Fruit fly (Drosophila melanogaster) whole organism, embryonic: Measurements from ENCODE around the gene dpr20.

ENCODE experiments used
- Ada2b ChIP-seq: fragments of 200-800 bp; sonication (Bioruptor generic); IDR thresholded peaks from 2 replicates; pipeline ENCODE4 v1.3.6; 2022; ENCODE audit warnings: missing biosample characterization, missing genetic modification characterization
- BtbVII ChIP-seq: fragments of 200-800 bp; sonication (Bioruptor generic); optimal IDR thresholded peaks from 3 replicates; lab custom pipeline; 2017; ENCODE audit warnings: missing biosample characterization, mild to moderate bottlenecking, missing genetic modification characterization
- CG10267 ChIP-seq: fragments of 200-800 bp; sonication (Bioruptor generic); optimal IDR thresholded peaks from 2 replicates; lab custom pipeline; 2018; ENCODE audit warnings: missing biosample characterization, mild to moderate bottlenecking, missing genetic modification characterization, moderate library complexity
- CG11247 ChIP-seq: fragments of 200-800 bp; sonication (Bioruptor generic); IDR thresholded peaks from 2 replicates; pipeline ENCODE4 v1.3.6; 2022; ENCODE audit warnings: missing biosample characterization, missing genetic modification characterization
- CG11695 ChIP-seq: fragments of 200-800 bp; sonication (Bioruptor generic); IDR thresholded peaks from 3 replicates; pipeline ENCODE4 v1.3.6; 2022; ENCODE audit warnings: missing biosample characterization, missing genetic modification characterization
- CG12155 ChIP-seq: fragments of 200-800 bp; sonication (Bioruptor generic); optimal IDR thresholded peaks from 3 replicates; lab custom pipeline; 2016; ENCODE audit warnings: missing biosample characterization, missing genetic modification characterization
- CG13287 ChIP-seq: fragments of 200-800 bp; sonication (Bioruptor generic); IDR thresholded peaks from 2 replicates; pipeline ENCODE4 v1.3.6; 2022; ENCODE audit warnings: missing biosample characterization, missing genetic modification characterization; ENCODE audit not compliant: partially characterized antibody
- CG14860 ChIP-seq: fragments of 200-800 bp; sonication (Bioruptor generic); IDR thresholded peaks from 3 replicates; pipeline ENCODE4 v1.3.6; 2022; ENCODE audit warnings: missing biosample characterization, missing genetic modification characterization; ENCODE audit not compliant: partially characterized antibody
- CG15479 ChIP-seq: fragments of 200-800 bp; sonication (Bioruptor generic); optimal IDR thresholded peaks from 3 replicates; lab custom pipeline; 2019; ENCODE audit warnings: missing biosample characterization, mild to moderate bottlenecking, missing genetic modification characterization, moderate library complexity
- CG15696 ChIP-seq: fragments of 200-800 bp; sonication (Bioruptor generic); optimal IDR thresholded peaks from 2 replicates; lab custom pipeline; 2019; ENCODE audit warnings: missing biosample characterization, mild to moderate bottlenecking, missing genetic modification characterization, moderate library complexity
- CG17612 ChIP-seq: fragments of 200-800 bp; sonication (Bioruptor generic); IDR thresholded peaks from 2 replicates; pipeline ENCODE4 v1.3.6; 2022; ENCODE audit warnings: missing biosample characterization, missing genetic modification characterization
- CG18764 ChIP-seq: fragments of 200-800 bp; sonication (Bioruptor generic); optimal IDR thresholded peaks from 3 replicates; lab custom pipeline; 2016; ENCODE audit warnings: missing biosample characterization, missing genetic modification characterization
- CG2120 ChIP-seq: fragments of 200-800 bp; sonication (Bioruptor generic); optimal IDR thresholded peaks from 3 replicates; lab custom pipeline; 2016; ENCODE audit warnings: missing biosample characterization, missing genetic modification characterization
- CG2129 ChIP-seq: fragments of 200-800 bp; sonication (Bioruptor generic); IDR thresholded peaks from 2 replicates; pipeline ENCODE4 v1.3.6; 2022; ENCODE audit warnings: missing biosample characterization, missing genetic modification characterization; ENCODE audit not compliant: partially characterized antibody
- CG2889 ChIP-seq: fragments of 200-800 bp; sonication (Bioruptor generic); IDR thresholded peaks from 3 replicates; pipeline ENCODE4 v1.3.6; 2022; ENCODE audit warnings: missing biosample characterization, missing genetic modification characterization
- CG34224 ChIP-seq: fragments of 200-800 bp; sonication (Bioruptor generic); IDR thresholded peaks from 3 replicates; pipeline ENCODE4 v1.3.6; 2022; ENCODE audit warnings: missing biosample characterization, missing genetic modification characterization; ENCODE audit not compliant: partially characterized antibody
- CG3995 ChIP-seq: fragments of 200-800 bp; sonication (Bioruptor generic); optimal IDR thresholded peaks from 3 replicates; lab custom pipeline; 2016; ENCODE audit warnings: missing biosample characterization, missing genetic modification characterization
- CG4617 ChIP-seq: fragments of 200-800 bp; sonication (Bioruptor generic); optimal IDR thresholded peaks from 3 replicates; lab custom pipeline; 2016; ENCODE audit warnings: missing biosample characterization, missing genetic modification characterization, borderline replicate concordance
- CG6254 ChIP-seq: fragments of 200-800 bp; sonication (Bioruptor generic); optimal IDR thresholded peaks from 3 replicates; lab custom pipeline; 2017; ENCODE audit warnings: mild to moderate bottlenecking, missing biosample characterization, missing genetic modification reagents, missing genetic modification characterization
- CG7987 ChIP-seq: fragments of 200-800 bp; sonication (Bioruptor generic); optimal IDR thresholded peaks from 2 replicates; lab custom pipeline; 2018; ENCODE audit warnings: missing biosample characterization, mild to moderate bottlenecking, missing genetic modification characterization, moderate library complexity
- CG9215 ChIP-seq: fragments of 200-800 bp; sonication (Bioruptor generic); IDR thresholded peaks from 2 replicates; pipeline ENCODE4 v1.3.6; 2022; ENCODE audit warnings: missing biosample characterization, missing genetic modification characterization
- CG9932 ChIP-seq: fragments of 200-800 bp; sonication (Bioruptor generic); IDR thresholded peaks from 2 replicates; pipeline ENCODE4 v1.3.6; 2022; ENCODE audit warnings: missing biosample characterization, missing genetic modification characterization
- Chrac-16 ChIP-seq: fragments of 200-800 bp; sonication (Bioruptor generic); optimal IDR thresholded peaks from 3 replicates; lab custom pipeline; 2016; ENCODE audit warnings: missing biosample characterization, missing genetic modification characterization
- E2f2 ChIP-seq: fragments of 200-800 bp; sonication (Bioruptor generic); IDR thresholded peaks from 2 replicates; pipeline ENCODE4 v1.3.6; 2022; ENCODE audit warnings: missing biosample characterization, missing genetic modification characterization
- Gsc ChIP-seq: fragments of 200-800 bp; sonication (Bioruptor generic); IDR thresholded peaks from 2 replicates; pipeline ENCODE4 v1.3.6; 2022; ENCODE audit warnings: missing biosample characterization, missing genetic modification characterization
- HLH4C ChIP-seq: fragments of 200-800 bp; sonication (Bioruptor generic); IDR thresholded peaks from 3 replicates; pipeline ENCODE4 v1.3.6; 2022; ENCODE audit warnings: missing biosample characterization, missing genetic modification characterization; ENCODE audit not compliant: partially characterized antibody
- MBD-R2 ChIP-seq: fragments of 200-800 bp; sonication (Bioruptor generic); IDR thresholded peaks from 2 replicates; pipeline ENCODE4 v1.3.6; 2022; ENCODE audit warnings: missing biosample characterization, missing genetic modification characterization
- MESR4 ChIP-seq: fragments of 200-800 bp; sonication (Bioruptor generic); optimal IDR thresholded peaks from 2 replicates; lab custom pipeline; 2018; ENCODE audit warnings: missing biosample characterization, mild to moderate bottlenecking, missing genetic modification characterization, moderate library complexity
- NC2α ChIP-seq: fragments of 200-800 bp; sonication (Bioruptor generic); optimal IDR thresholded peaks from 2 replicates; lab custom pipeline; 2016; ENCODE audit warnings: missing biosample characterization, missing genetic modification characterization
- Rfx ChIP-seq: fragments of 200-800 bp; sonication (Bioruptor generic); IDR thresholded peaks from 2 replicates; pipeline ENCODE4 v1.3.6; 2022; ENCODE audit warnings: missing biosample characterization, missing genetic modification characterization
- Sox100B ChIP-seq: fragments of 200-800 bp; sonication (Bioruptor generic); optimal IDR thresholded peaks from 3 replicates; lab custom pipeline; 2018; ENCODE audit warnings: missing biosample characterization, mild to moderate bottlenecking, missing genetic modification characterization
- Sry-δ ChIP-seq: fragments of 200-800 bp; sonication (Bioruptor generic); optimal IDR thresholded peaks from 2 replicates; lab custom pipeline; 2016; ENCODE audit warnings: missing biosample characterization, missing genetic modification characterization
- Tbp ChIP-seq: fragments of >200 bp; optimal IDR thresholded peaks from 2 replicates; lab custom pipeline; 2018; ENCODE audit warnings: missing biosample characterization, missing genetic modification characterization
- amos ChIP-seq: fragments of 200-800 bp; sonication (Bioruptor generic); IDR thresholded peaks from 2 replicates; pipeline ENCODE4 v1.3.6; 2022; ENCODE audit warnings: missing biosample characterization, missing genetic modification characterization; ENCODE audit not compliant: partially characterized antibody
- ara ChIP-seq: fragments of 200-800 bp; sonication (Bioruptor generic); IDR thresholded peaks from 2 replicates; pipeline ENCODE4 v1.3.6; 2022; ENCODE audit warnings: missing biosample characterization, missing genetic modification characterization
- ash1 ChIP-seq: fragments of 200-800 bp; sonication (Bioruptor generic); optimal IDR thresholded peaks from 2 replicates; lab custom pipeline; 2018; ENCODE audit warnings: missing biosample characterization, mild to moderate bottlenecking, missing genetic modification characterization
- cad ChIP-seq: fragments of >200 bp; optimal IDR thresholded peaks from 2 replicates; lab custom pipeline; 2017; ENCODE audit warnings: missing biosample characterization, missing genetic modification characterization
- caup ChIP-seq: fragments of 200-800 bp; sonication (Bioruptor generic); optimal IDR thresholded peaks from 3 replicates; lab custom pipeline; 2017; ENCODE audit warnings: missing biosample characterization, mild to moderate bottlenecking, missing genetic modification characterization, moderate library complexity; ENCODE audit not compliant: severe bottlenecking
- crc ChIP-seq: fragments of 200-800 bp; sonication (Bioruptor generic); optimal IDR thresholded peaks from 2 replicates; lab custom pipeline; 2016; ENCODE audit warnings: missing biosample characterization, missing genetic modification characterization
- fru ChIP-seq: fragments of >200 bp; optimal IDR thresholded peaks from 2 replicates; lab custom pipeline; 2017
- gem ChIP-seq: fragments of 200-800 bp; sonication (Bioruptor generic); optimal IDR thresholded peaks from 2 replicates; lab custom pipeline; 2019; ENCODE audit warnings: missing biosample characterization, mild to moderate bottlenecking, missing genetic modification characterization, moderate library complexity
- hbn ChIP-seq: fragments of 200-800 bp; sonication (Bioruptor generic); IDR thresholded peaks from 2 replicates; pipeline ENCODE4 v1.3.6; 2022; ENCODE audit warnings: missing biosample characterization, missing genetic modification characterization; ENCODE audit not compliant: partially characterized antibody
- hkb ChIP-seq, 2 experiments: fragments of 200-800 bp in 1 of 2; fragments of >200 bp in 1 of 2; sonication (Bioruptor generic) in 1 of 2; IDR thresholded peaks in 1 of 2; optimal IDR thresholded peaks in 1 of 2; 2 replicates each; pipeline versions ENCODE4 v1.3.6 to Lab custom; 2017 to 2022; ENCODE audit warnings: missing biosample characterization in 1 of 2, missing genetic modification characterization in 1 of 2
- lbe ChIP-seq: fragments of 200-800 bp; sonication (Bioruptor generic); optimal IDR thresholded peaks from 2 replicates; lab custom pipeline; 2016; ENCODE audit warnings: missing biosample characterization, mild to moderate bottlenecking, missing genetic modification characterization
- lilli ChIP-seq: fragments of 200-800 bp; sonication (Bioruptor generic); optimal IDR thresholded peaks from 3 replicates; lab custom pipeline; 2016; ENCODE audit warnings: missing biosample characterization, missing genetic modification characterization
- pnt ChIP-seq: fragments of 200-800 bp; sonication (Bioruptor generic); optimal IDR thresholded peaks from 3 replicates; lab custom pipeline; 2016; ENCODE audit warnings: missing biosample characterization, missing genetic modification characterization
- prd ChIP-seq, 3 experiments: fragments of >200 bp in 2 of 3; fragments of 200-800 bp in 1 of 3; sonication (Bioruptor generic) in 1 of 3; optimal IDR thresholded peaks in 2 of 3; IDR thresholded peaks in 1 of 3; 2 replicates in 2 of 3; 3 replicates in 1 of 3; pipeline versions ENCODE4 v1.3.6 to Lab custom; 2017 to 2022; ENCODE audit warnings: missing biosample characterization in 1 of 3, missing genetic modification characterization in 1 of 3
- pzg ChIP-seq: fragments of 200-800 bp; sonication (Bioruptor generic); optimal IDR thresholded peaks from 3 replicates; lab custom pipeline; 2018; ENCODE audit warnings: missing biosample characterization, mild to moderate bottlenecking, missing genetic modification characterization, moderate library complexity
- salm ChIP-seq: fragments of 200-800 bp; sonication (Bioruptor generic); optimal IDR thresholded peaks from 2 replicates; lab custom pipeline; 2018; ENCODE audit warnings: missing biosample characterization, mild to moderate bottlenecking, missing genetic modification characterization
- unpg ChIP-seq: fragments of 200-800 bp; sonication (Bioruptor generic); optimal IDR thresholded peaks from 3 replicates; lab custom pipeline; 2018; ENCODE audit warnings: missing biosample characterization, mild to moderate bottlenecking, missing genetic modification characterization, moderate library complexity

Gene dpr20

dm6 chr3L:833878-834277 is 23.2 kb downstream of the dpr20 start, which contains the start of gene CG42553 (continued):
- peak; percentile 91 for TF ChIP-seq CG10267 (tag; lab: Kevin White, UChicago)
- TF ChIP-seq E2f2 (GFP tag; lab: Robert Waterston, UW): no peak
- no peak for TF ChIP-seq crc
- TF ChIP-seq CG17612 (GFP tag; lab: Robert Waterston, UW): no peak
- TF ChIP-seq CG2129 (GFP tag; lab: Robert Waterston, UW): peak; percentile 39
- no peak for TF ChIP-seq fru
- TF ChIP-seq CG34224 (GFP tag; lab: Robert Waterston, UW): peak; percentile 19; the same call in 2 of the 3 replicates
- TF ChIP-seq CG11247 (GFP tag; lab: Robert Waterston, UW): no peak
- no peak for TF ChIP-seq Gsc (GFP tag; lab: Robert Waterston, UW)
- no peak for TF ChIP-seq BtbVII (GFP tag; lab: Kevin White, UChicago)
- TF ChIP-seq HLH4C (GFP tag; lab: Robert Waterston, UW): peak; percentile 37; the same call in 2 of the 3 replicates
- TF ChIP-seq MESR4 (GFP tag; lab: Kevin White, UChicago): peak; percentile 60
- TF ChIP-seq NC2α (GFP tag; lab: Kevin White, UChicago): no peak
- TF ChIP-seq Rfx (GFP tag; lab: Robert Waterston, UW): peak; percentile 31; the same call in 1 of the 2 replicates
- TF ChIP-seq Tbp: no peak
- TF ChIP-seq CG13287 (GFP tag; lab: Robert Waterston, UW): peak; percentile 47
- no peak for TF ChIP-seq ara
- no peak for TF ChIP-seq CG14860 (GFP tag; lab: Robert Waterston, UW)
- TF ChIP-seq cad (GFP tag; lab: Kevin White, UChicago): no peak
- TF ChIP-seq Sry-δ: peak; percentile 14
- TF ChIP-seq lbe (GFP tag; lab: Kevin White, UChicago): peak; percentile 21
- peak; percentile 84 for TF ChIP-seq MBD-R2 (GFP tag; lab: Robert Waterston, UW)
- TF ChIP-seq lilli (GFP tag; lab: Kevin White, UChicago): no peak
- no peak for TF ChIP-seq caup (GFP tag; lab: Kevin White, UChicago)
- TF ChIP-seq CG15479: no peak
- no peak for TF ChIP-seq CG18764 (GFP tag; lab: Kevin White, UChicago)
- TF ChIP-seq CG2120: no peak
- no peak for TF ChIP-seq ash1 (GFP tag; lab: Kevin White, UChicago)
- no peak for TF ChIP-seq Chrac-16 (GFP tag; lab: Kevin White, UChicago)
- TF ChIP-seq CG6254: no peak
- peak; percentile 9; the same call in 1 of the 2 replicates for TF ChIP-seq CG9932 (GFP tag; lab: Robert Waterston, UW)
- TF ChIP-seq pnt (GFP tag; lab: Kevin White, UChicago): no peak
- TF ChIP-seq salm: no peak
- TF ChIP-seq hkb (optimal IDR thresholded peaks at IDR 0.05; lab: Kevin White, UChicago): no peak
- TF ChIP-seq hkb (GFP tag; IDR thresholded peaks at IDR 0.05; lab: Robert Waterston, UW): no peak
- TF ChIP-seq amos (GFP tag; lab: Robert Waterston, UW): peak; percentile 60; the same call in 1 of the 2 replicates
- no peak for TF ChIP-seq CG2889
- TF ChIP-seq CG4617 (GFP tag; lab: Kevin White, UChicago): peak; percentile 5
- TF ChIP-seq prd (optimal IDR thresholded peaks at IDR 0.05; lab: Kevin White, UChicago): no peak
- no peak for TF ChIP-seq prd (GFP tag; IDR thresholded peaks at IDR 0.05; lab: Robert Waterston, UW)
- TF ChIP-seq CG7987 (GFP tag; lab: Kevin White, UChicago): no peak
- TF ChIP-seq CG12155 (GFP tag; lab: Kevin White, UChicago): no peak
- peak; percentile 44 for TF ChIP-seq hbn (GFP tag; lab: Robert Waterston, UW)
- TF ChIP-seq Sox100B (GFP tag; lab: Kevin White, UChicago): no peak
- TF ChIP-seq pzg (GFP tag; lab: Kevin White, UChicago): peak; percentile 52
- TF ChIP-seq unpg (GFP tag; lab: Kevin White, UChicago): no peak
- TF ChIP-seq gem (tag; lab: Kevin White, UChicago): no peak
- TF ChIP-seq CG11695 (GFP tag; lab: Robert Waterston, UW): no peak
- no peak for TF ChIP-seq Ada2b (GFP tag; lab: Robert Waterston, UW)
- TF ChIP-seq CG3995 (GFP tag; lab: Kevin White, UChicago): peak; percentile 89
- peak; percentile 99 for TF ChIP-seq CG9215 (GFP tag; lab: Robert Waterston, UW)
- TF ChIP-seq CG15696 (tag; lab: Kevin White, UChicago): no peak
